Fruit fly (Drosophila melanogaster): ENCODE results near the gene CG10561.
A peak's percentile ranks its signal among the peaks of the same experiment; 100 is the strongest.

CG10561 gene

DNA sequence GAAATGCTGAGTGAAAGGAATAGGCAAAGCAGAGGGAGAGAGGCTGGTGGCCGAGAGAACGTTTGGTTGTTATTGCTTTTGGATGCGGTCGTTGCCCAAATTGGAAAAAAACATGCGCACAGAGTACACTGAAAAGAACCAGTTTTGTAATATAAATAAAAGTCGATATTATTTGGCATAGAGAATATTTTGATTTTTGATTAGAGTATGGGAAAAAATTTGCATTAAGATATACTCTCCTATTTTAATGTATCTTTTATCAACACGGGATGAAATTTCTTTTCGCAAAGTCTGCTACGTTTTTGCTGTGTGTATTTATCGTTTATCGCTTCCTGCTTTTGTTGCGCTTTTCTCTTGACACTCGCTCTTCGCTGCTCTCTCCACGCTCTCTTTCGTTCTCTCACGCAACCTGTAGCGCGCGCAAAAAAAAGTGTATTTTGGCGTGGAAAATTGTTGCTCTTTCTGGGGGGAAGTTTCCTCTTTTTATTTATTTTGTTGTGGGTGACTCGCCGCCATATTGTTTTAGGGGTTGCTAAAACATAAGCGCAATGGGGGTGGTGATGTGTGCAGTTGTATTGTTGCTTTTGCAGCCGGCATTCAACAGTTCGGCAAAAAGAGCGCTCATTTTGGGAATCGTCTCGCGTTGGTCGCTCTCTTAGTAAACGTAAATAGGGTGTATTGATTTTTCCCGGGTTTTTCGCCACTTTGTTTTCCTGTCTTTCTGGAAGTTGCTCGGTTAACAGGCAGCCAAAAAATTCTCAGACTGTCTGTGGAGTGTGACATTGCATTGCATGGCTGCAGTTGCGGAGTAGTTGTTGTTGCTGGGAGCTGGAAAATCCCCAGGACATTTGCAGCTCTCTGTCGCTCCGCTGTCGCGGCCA lies 51.0 kb downstream of the CG10561 start (continued):
- TF ChIP-seq insv (GFP tag; optimal IDR thresholded peaks at IDR 0.05) (peak; percentile 30 to 57), E2f1 (GFP tag; IDR thresholded peaks at IDR 0.05) (peak; percentile 98), Hmr (GFP tag; optimal IDR thresholded peaks at IDR 0.05) (peak; percentile 97), Xbp1 (GFP tag; optimal IDR thresholded peaks at IDR 0.05) (peak; percentile 98), p53 (GFP tag; optimal IDR thresholded peaks at IDR 0.05) (peak; percentile 84), hbn (GFP tag; IDR thresholded peaks at IDR 0.05; ENCODE audit: partially characterized antibody) (no peak), CG18011 (GFP tag; optimal IDR thresholded peaks at IDR 0.05) (peak; percentile 85), CG30431 (GFP tag; optimal IDR thresholded peaks at IDR 0.05) (peak; percentile 80), CG31365 (tag; optimal IDR thresholded peaks at IDR 0.05) (peak; percentile 87), Sry-β (GFP tag; optimal IDR thresholded peaks at IDR 0.05) (peak; percentile 36), CG3847 (GFP tag; IDR thresholded peaks at IDR 0.05) (peak; percentile 94), pita (GFP tag; optimal IDR thresholded peaks at IDR 0.05) (no peak), shn (GFP tag; optimal IDR thresholded peaks at IDR 0.05) (peak; percentile 82), pb (GFP tag; optimal IDR thresholded peaks at IDR 0.05) (peak; percentile 91), chinmo (GFP tag; IDR thresholded peaks at IDR 0.05; ENCODE audit: partially characterized antibody) (0 out of 4 replicates have a peak, but pooled peaks have one; percentile 63), BEAF-32 (GFP tag; optimal IDR thresholded peaks at IDR 0.05) (peak; percentile 11), zen (tag; optimal IDR thresholded peaks at IDR 0.05) (peak; percentile 97), tup (GFP tag; optimal IDR thresholded peaks at IDR 0.05) (peak; percentile 84), da (GFP tag; optimal IDR thresholded peaks at IDR 0.05) (peak; percentile 91), Xrp1 (GFP tag; IDR thresholded peaks at IDR 0.05) (peak; percentile 99), fd64A (GFP tag; optimal IDR thresholded peaks at IDR 0.05) (peak; percentile 89), CG9876 (GFP tag; optimal IDR thresholded peaks at IDR 0.05) (peak; percentile 77), aop (GFP tag; IDR thresholded peaks at IDR 0.05) (peak; percentile 90), CG4617 (GFP tag; optimal IDR thresholded peaks at IDR 0.05; ENCODE audit: borderline replicate concordance) (peak; percentile 89), CG2678 (tag; optimal IDR thresholded peaks at IDR 0.05) (peak; percentile 98), sens (GFP tag) (peak; percentile 100), peb (GFP tag; IDR thresholded peaks at IDR 0.05) (peak; percentile 97), yki (optimal IDR thresholded peaks at IDR 0.05) (no peak), slbo (GFP tag; IDR thresholded peaks at IDR 0.05) (peak; percentile 96), CG31388 (GFP tag; optimal IDR thresholded peaks at IDR 0.05) (peak; percentile 84), kay (GFP tag; optimal IDR thresholded peaks at IDR 0.05) (peak; percentile 97), az2 (GFP tag; optimal IDR thresholded peaks at IDR 0.05) (peak; percentile 95), trem (tag; optimal IDR thresholded peaks at IDR 0.05) (peak; percentile 95), Fer2 (tag; optimal IDR thresholded peaks at IDR 0.05) (peak; percentile 91), Myb (GFP tag; optimal IDR thresholded peaks at IDR 0.05) (peak; percentile 82), gem (tag; optimal IDR thresholded peaks at IDR 0.05) (peak; percentile 98), CG11456 (GFP tag; IDR thresholded peaks at IDR 0.05) (peak; percentile 95), CG13775 (GFP tag; optimal IDR thresholded peaks at IDR 0.05) (peak; percentile 93), jing (GFP tag; optimal IDR thresholded peaks at IDR 0.05) (peak; percentile 90), nau (GFP tag; optimal IDR thresholded peaks at IDR 0.05) (peak; percentile 96), pan (optimal IDR thresholded peaks at IDR 0.05) (no peak), pan (GFP tag; optimal IDR thresholded peaks at IDR 0.05 in 1 of 2, IDR thresholded peaks at IDR 0.05 in 1 of 2) (peak in 1 of 2 experiments; percentile 99), CG17359 (tag; optimal IDR thresholded peaks at IDR 0.05) (peak; percentile 99), CG14667 (GFP tag; IDR thresholded peaks at IDR 0.05) (peak; percentile 97), CG10431 (GFP tag; optimal IDR thresholded peaks at IDR 0.05) (peak; percentile 90), pzg (GFP tag; optimal IDR thresholded peaks at IDR 0.05) (peak; percentile 11), ap (GFP tag; IDR thresholded peaks at IDR 0.05) (peak; percentile 95), Hr51 (GFP tag; optimal IDR thresholded peaks at IDR 0.05) (peak; percentile 92 to 97), CG3838 (GFP tag; optimal IDR thresholded peaks at IDR 0.05) (peak; percentile 76)

All from whole organism, embryonic.